Fruit fly (Drosophila melanogaster): ENCODE results near the gene Or65a.

DNA sequence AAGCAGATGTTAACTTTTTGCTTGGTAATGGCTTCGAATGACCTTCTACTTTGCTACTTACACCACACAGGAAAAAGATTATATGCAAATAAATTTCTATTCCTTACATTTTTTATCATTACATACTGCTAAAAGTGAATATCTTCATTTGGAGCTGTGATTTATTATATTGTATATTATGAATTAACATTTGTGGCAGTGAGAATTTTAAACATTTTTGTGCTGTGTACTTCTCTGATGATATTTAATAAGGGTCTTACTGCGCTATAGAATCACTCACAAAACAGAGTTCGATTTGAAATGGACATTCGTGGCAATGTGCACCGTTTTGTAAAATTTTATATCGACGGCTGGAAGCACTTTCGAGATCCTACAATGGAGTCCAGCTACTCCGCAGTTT, 6.9 kb downstream of the Or65a start, which contains the start of gene Or65c:
- TF ChIP-seq esn (GFP tag; optimal IDR thresholded peaks at IDR 0.05) (no peak), dsx (GFP tag; optimal IDR thresholded peaks at IDR 0.05; ENCODE audit: poor library complexity, severe bottlenecking) (no peak), CG3919 (GFP tag; optimal IDR thresholded peaks at IDR 0.05) (no peak), Smox (GFP tag; optimal IDR thresholded peaks at IDR 0.05) (no peak), CG6276 (GFP tag; optimal IDR thresholded peaks at IDR 0.05) (no peak)
